Fruit fly (Drosophila melanogaster) whole organism, embryonic: Measurements from ENCODE around the gene CG8149.

Experiments
- Awh ChIP-seq: fragments of 200-800 bp; sonication (Bioruptor generic); IDR thresholded peaks from 2 replicates; pipeline ENCODE4, ENCODE4 v1.3.6; 2022; ENCODE audit warnings: missing biosample characterization, missing genetic modification characterization
- CG1024 ChIP-seq: fragments of 200-800 bp; sonication (Bioruptor generic); IDR thresholded peaks from 2 replicates; pipeline ENCODE4 v1.3.6; 2022; ENCODE audit warnings: missing biosample characterization, missing genetic modification characterization
- CG11398 ChIP-seq: fragments of 200-800 bp; sonication (Bioruptor generic); optimal IDR thresholded peaks from 2 replicates; lab custom pipeline; 2016; ENCODE audit warnings: missing biosample characterization, missing genetic modification characterization
- CG12071 ChIP-seq: fragments of 200-800 bp; sonication (Bioruptor generic); optimal IDR thresholded peaks from 3 replicates; lab custom pipeline; 2018; ENCODE audit warnings: missing biosample characterization, mild to moderate bottlenecking, missing genetic modification characterization
- CG12744 ChIP-seq: fragments of 200-800 bp; sonication (Bioruptor generic); optimal IDR thresholded peaks from 2 replicates; lab custom pipeline; 2016; ENCODE audit warnings: missing biosample characterization, missing genetic modification characterization
- CG12769 ChIP-seq: fragments of 200-800 bp; sonication (Bioruptor generic); optimal IDR thresholded peaks from 2 replicates; lab custom pipeline; 2019; ENCODE audit warnings: missing biosample characterization, mild to moderate bottlenecking, missing genetic modification characterization, moderate library complexity
- CG13624 ChIP-seq: fragments of 200-800 bp; sonication (Bioruptor generic); optimal IDR thresholded peaks from 2 replicates; lab custom pipeline; 2016; ENCODE audit warnings: missing biosample characterization, missing genetic modification characterization
- CG1647 ChIP-seq: fragments of 200-800 bp; sonication (Bioruptor generic); optimal IDR thresholded peaks from 3 replicates; lab custom pipeline; 2016; ENCODE audit warnings: missing biosample characterization, missing genetic modification characterization
- CG17361 ChIP-seq: fragments of 200-800 bp; sonication (Bioruptor generic); IDR thresholded peaks from 3 replicates; pipeline ENCODE4 v1.3.6; 2022; ENCODE audit warnings: missing biosample characterization, missing genetic modification characterization
- CG1792 ChIP-seq: fragments of 200-800 bp; sonication (Bioruptor generic); optimal IDR thresholded peaks from 2 replicates; lab custom pipeline; 2016; ENCODE audit warnings: missing biosample characterization, missing genetic modification characterization
- CG1832 ChIP-seq: fragments of 200-800 bp; sonication (Bioruptor generic); optimal IDR thresholded peaks from 2 replicates; lab custom pipeline; 2017; ENCODE audit warnings: missing biosample characterization, mild to moderate bottlenecking, missing genetic modification characterization, inconsistent platforms
- CG18764 ChIP-seq: fragments of 200-800 bp; sonication (Bioruptor generic); optimal IDR thresholded peaks from 3 replicates; lab custom pipeline; 2016; ENCODE audit warnings: missing biosample characterization, missing genetic modification characterization
- CG3065 ChIP-seq: fragments of 200-800 bp; sonication (Bioruptor generic); optimal IDR thresholded peaks from 2 replicates; lab custom pipeline; 2016; ENCODE audit warnings: missing biosample characterization, missing genetic modification characterization
- CG33213 ChIP-seq: fragments of 200-800 bp; sonication (Bioruptor generic); optimal IDR thresholded peaks from 3 replicates; lab custom pipeline; 2016; ENCODE audit warnings: missing biosample characterization, missing genetic modification characterization
- CG3838 ChIP-seq: fragments of 200-800 bp; sonication (Bioruptor generic); optimal IDR thresholded peaks from 3 replicates; lab custom pipeline; 2016; ENCODE audit warnings: missing biosample characterization, missing genetic modification characterization
- CG4282 ChIP-seq: fragments of 200-800 bp; sonication (Bioruptor generic); optimal IDR thresholded peaks from 2 replicates; lab custom pipeline; 2016; ENCODE audit warnings: missing biosample characterization, missing genetic modification characterization
- CG4617 ChIP-seq: fragments of 200-800 bp; sonication (Bioruptor generic); optimal IDR thresholded peaks from 3 replicates; lab custom pipeline; 2016; ENCODE audit warnings: missing biosample characterization, missing genetic modification characterization, borderline replicate concordance
- CG4820 ChIP-seq: fragments of 200-800 bp; sonication (Bioruptor generic); optimal IDR thresholded peaks from 3 replicates; lab custom pipeline; 2016; ENCODE audit warnings: missing biosample characterization, missing genetic modification characterization
- CG6683 ChIP-seq: fragments of 200-800 bp; sonication (Bioruptor generic); optimal IDR thresholded peaks from 2 replicates; lab custom pipeline; 2017; ENCODE audit warnings: missing biosample characterization, mild to moderate bottlenecking, missing genetic modification characterization, missing genetic modification reagents
- CG7556 ChIP-seq: fragments of 200-800 bp; sonication (Bioruptor generic); optimal IDR thresholded peaks from 2 replicates; lab custom pipeline; 2017; ENCODE audit warnings: missing biosample characterization, mild to moderate bottlenecking, missing genetic modification characterization
- CG7839 ChIP-seq: fragments of 200-800 bp; sonication (Bioruptor generic); optimal IDR thresholded peaks from 3 replicates; lab custom pipeline; 2018; ENCODE audit warnings: missing biosample characterization, mild to moderate bottlenecking, missing genetic modification characterization, moderate library complexity
- CG9727 ChIP-seq: fragments of 200-800 bp; sonication (Bioruptor generic); optimal IDR thresholded peaks from 3 replicates; lab custom pipeline; 2017; ENCODE audit warnings: missing biosample characterization, mild to moderate bottlenecking, missing genetic modification characterization
- CoRest ChIP-seq: fragments of 200-800 bp; sonication (Bioruptor generic); optimal IDR thresholded peaks from 3 replicates; lab custom pipeline; 2018; ENCODE audit warnings: missing biosample characterization, mild to moderate bottlenecking, missing genetic modification characterization, moderate library complexity
- Dbx ChIP-seq: fragments of 200-800 bp; sonication (Bioruptor generic); IDR thresholded peaks from 3 replicates; pipeline ENCODE4 v1.3.6; 2022; ENCODE audit warnings: missing biosample characterization, missing genetic modification characterization
- Dll ChIP-seq: fragments of 200-800 bp; sonication (Bioruptor generic); IDR thresholded peaks from 4 replicates; pipeline ENCODE4 v1.3.6; 2022; ENCODE audit warnings: missing biosample characterization, missing genetic modification characterization; ENCODE audit not compliant: partially characterized antibody
- Elba2 ChIP-seq: fragments of 200-800 bp; sonication (Bioruptor generic); optimal IDR thresholded peaks from 3 replicates; lab custom pipeline; 2016; ENCODE audit warnings: missing biosample characterization, missing genetic modification characterization
- Gsc ChIP-seq: fragments of 200-800 bp; sonication (Bioruptor generic); IDR thresholded peaks from 2 replicates; pipeline ENCODE4 v1.3.6; 2022; ENCODE audit warnings: missing biosample characterization, missing genetic modification characterization
- H15 ChIP-seq: fragments of 200-800 bp; sonication (Bioruptor generic); IDR thresholded peaks from 3 replicates; pipeline ENCODE4 v1.3.6; 2022; ENCODE audit warnings: missing biosample characterization, missing genetic modification characterization
- Hr51 ChIP-seq, 2 experiments: fragments of 200-800 bp; sonication (Bioruptor generic); optimal IDR thresholded peaks; 2 replicates in 1 of 2; 3 replicates in 1 of 2; lab custom pipeline; 2016 to 2018; ENCODE audit warnings: missing biosample characterization in 2 of 2, missing genetic modification characterization in 2 of 2, mild to moderate bottlenecking in 1 of 2, moderate library complexity in 1 of 2
- NC2β ChIP-seq: fragments of 200-800 bp; sonication (Bioruptor generic); optimal IDR thresholded peaks from 2 replicates; lab custom pipeline; 2016; ENCODE audit warnings: missing biosample characterization, missing genetic modification characterization
- PHDP ChIP-seq: fragments of 200-800 bp; sonication (Bioruptor generic); optimal IDR thresholded peaks from 3 replicates; lab custom pipeline; 2018; ENCODE audit warnings: missing biosample characterization, mild to moderate bottlenecking, missing genetic modification characterization, moderate library complexity
- Sin3A ChIP-seq: fragments of >200 bp; optimal IDR thresholded peaks from 2 replicates; lab custom pipeline; 2018
- Sry-δ ChIP-seq: fragments of 200-800 bp; sonication (Bioruptor generic); optimal IDR thresholded peaks from 2 replicates; lab custom pipeline; 2016; ENCODE audit warnings: missing biosample characterization, missing genetic modification characterization
- Stat92E ChIP-seq, 3 experiments: fragments of >200 bp in 2 of 3; fragments of 200-800 bp in 1 of 3; sonication (Bioruptor generic) in 1 of 3; optimal IDR thresholded peaks; 2 replicates each; lab custom pipeline; 2017 to 2019; ENCODE audit warnings: missing biosample characterization in 3 of 3, missing genetic modification characterization in 3 of 3, mild to moderate bottlenecking in 1 of 3, moderate library complexity in 1 of 3
- Trl ChIP-seq, 3 experiments: fragments of >200 bp in 2 of 3; fragments of 200-800 bp in 1 of 3; sonication (Bioruptor generic) in 1 of 3; optimal IDR thresholded peaks; 2 replicates in 1 of 3; 3 replicates in 2 of 3; lab custom pipeline; 2016 to 2017; ENCODE audit warnings: missing biosample characterization in 1 of 3, missing genetic modification characterization in 1 of 3
- Usf ChIP-seq: fragments of 200-800 bp; sonication (Bioruptor generic); optimal IDR thresholded peaks from 2 replicates; lab custom pipeline; 2017; ENCODE audit warnings: missing genotype, missing biosample characterization, missing genetic modification characterization
- ara ChIP-seq: fragments of 200-800 bp; sonication (Bioruptor generic); IDR thresholded peaks from 2 replicates; pipeline ENCODE4 v1.3.6; 2022; ENCODE audit warnings: missing biosample characterization, missing genetic modification characterization
- bsh ChIP-seq, 2 experiments: fragments of 200-800 bp; sonication (Bioruptor generic); optimal IDR thresholded peaks; 2 replicates each; lab custom pipeline; 2017 to 2018; ENCODE audit warnings: mild to moderate bottlenecking in 2 of 2, missing biosample characterization in 2 of 2, missing genetic modification characterization in 2 of 2, moderate library complexity in 1 of 2
- eyg ChIP-seq: fragments of 200-800 bp; sonication (Bioruptor generic); optimal IDR thresholded peaks from 3 replicates; lab custom pipeline; 2016; ENCODE audit warnings: missing biosample characterization, missing genetic modification characterization
- fu2 ChIP-seq: fragments of 200-800 bp; sonication (Bioruptor generic); optimal IDR thresholded peaks from 2 replicates; lab custom pipeline; 2016; ENCODE audit warnings: missing biosample characterization, missing genetic modification characterization
- gcm2 ChIP-seq: fragments of 200-800 bp; sonication (Bioruptor generic); optimal IDR thresholded peaks from 2 replicates; lab custom pipeline; 2016; ENCODE audit warnings: missing biosample characterization, missing genetic modification characterization
- grau ChIP-seq: fragments of 200-800 bp; optimal IDR thresholded peaks from 3 replicates; lab custom pipeline; 2019; ENCODE audit warnings: missing biosample characterization, mild to moderate bottlenecking, missing genetic modification characterization, moderate library complexity
- jumu ChIP-seq: fragments of 200-800 bp; sonication (Bioruptor generic); optimal IDR thresholded peaks from 3 replicates; lab custom pipeline; 2016; ENCODE audit warnings: missing biosample characterization, missing genetic modification characterization
- nerfin-1 ChIP-seq: fragments of 200-800 bp; sonication (Bioruptor generic); optimal IDR thresholded peaks from 3 replicates; lab custom pipeline; 2019; ENCODE audit warnings: missing biosample characterization, mild to moderate bottlenecking, missing genetic modification characterization, moderate library complexity
- nom ChIP-seq: fragments of 200-800 bp; sonication (Bioruptor generic); optimal IDR thresholded peaks from 2 replicates; lab custom pipeline; 2017; ENCODE audit warnings: missing biosample characterization, missing genetic modification characterization, mild to moderate bottlenecking, moderate library complexity, missing genetic modification reagents
- pros ChIP-seq: fragments of 200-800 bp; sonication (Bioruptor generic); optimal IDR thresholded peaks from 3 replicates; lab custom pipeline; 2019; ENCODE audit warnings: missing biosample characterization, mild to moderate bottlenecking, missing genetic modification characterization, moderate library complexity
- schlank ChIP-seq: fragments of 200-800 bp; sonication (Bioruptor generic); optimal IDR thresholded peaks from 2 replicates; lab custom pipeline; 2018; ENCODE audit warnings: missing biosample characterization, mild to moderate bottlenecking, missing genetic modification characterization
- twi ChIP-seq: fragments of 200-800 bp; optimal IDR thresholded peaks from 2 replicates; lab custom pipeline; 2019; ENCODE audit warnings: missing biosample characterization, mild to moderate bottlenecking, missing genetic modification characterization, moderate library complexity
- usp ChIP-seq: fragments of >200 bp; optimal IDR thresholded peaks from 2 replicates; lab custom pipeline; 2017; ENCODE audit warnings: missing biosample characterization, missing genetic modification characterization
- zf30C ChIP-seq: fragments of 200-800 bp; sonication (Bioruptor generic); optimal IDR thresholded peaks from 3 replicates; lab custom pipeline; 2018; ENCODE audit warnings: missing biosample characterization, mild to moderate bottlenecking, missing genetic modification characterization
- zfh2 ChIP-seq: fragments of 200-800 bp; sonication (Bioruptor generic); optimal IDR thresholded peaks from 2 replicates; lab custom pipeline; 2016; ENCODE audit warnings: missing biosample characterization, missing genetic modification characterization

The CG8149 gene

dm6 chr3R:9513052-9513420 lies 8.6 kb downstream of the CG8149 start, which contains the start of the genes Ras85D and Rlb1 (continued):
- no peak for TF ChIP-seq Awh (GFP tag; lab: Robert Waterston, UW)
- peak; percentile 35 for TF ChIP-seq CG6683
- TF ChIP-seq CG17361 (GFP tag; lab: Robert Waterston, UW), result no peak
- TF ChIP-seq usp (GFP tag; lab: Kevin White, UChicago), result no peak
- peak; percentile 23 for TF ChIP-seq CG12744 (GFP tag; lab: Kevin White, UChicago)
- no peak for TF ChIP-seq CG12071 (GFP tag; lab: Kevin White, UChicago)
- peak; percentile 62 for TF ChIP-seq twi
- peak; percentile 14 for TF ChIP-seq Usf (GFP tag; lab: Kevin White, UChicago)
- no peak for TF ChIP-seq nom (GFP tag; lab: Kevin White, UChicago)
- peak; percentile 17 for TF ChIP-seq Elba2 (GFP tag; lab: Kevin White, UChicago)
- no peak for TF ChIP-seq Gsc (GFP tag; lab: Robert Waterston, UW)
- TF ChIP-seq ara (GFP tag; lab: Robert Waterston, UW), result no peak
- peak; percentile 38 for TF ChIP-seq CG11398 (GFP tag; lab: Kevin White, UChicago)
- peak; percentile 75 for TF ChIP-seq CG33213 (GFP tag; lab: Kevin White, UChicago)
- peak; percentile 70 for TF ChIP-seq CG9727 (GFP tag; lab: Kevin White, UChicago)
- TF ChIP-seq Sry-δ, result peak; percentile 99
- TF ChIP-seq CG18764, result peak; percentile 57
- TF ChIP-seq gcm2, result peak; percentile 19
- peak; percentile 86 for TF ChIP-seq CG13624
- no peak for TF ChIP-seq Trl (optimal IDR thresholded peaks at IDR 0.05; lab: Kevin White, UChicago)
- TF ChIP-seq Trl (GFP tag; optimal IDR thresholded peaks at IDR 0.05; lab: Kevin White, UChicago), result peak; percentile 73
- peak; percentile 76 for TF ChIP-seq CG3065 (GFP tag; lab: Kevin White, UChicago)
- TF ChIP-seq CG7839 (tag; lab: Kevin White, UChicago), result no peak
- no peak for TF ChIP-seq Dll (GFP tag; lab: Robert Waterston, UW)
- TF ChIP-seq zf30C, result no peak
- TF ChIP-seq pros, result no peak
- TF ChIP-seq jumu, result peak; percentile 83
- peak; percentile 74 for TF ChIP-seq CG12769 (tag; lab: Kevin White, UChicago)
- peak; percentile 37 for TF ChIP-seq CG7556 (GFP tag; lab: Kevin White, UChicago)
- TF ChIP-seq bsh (GFP tag; optimal IDR thresholded peaks at IDR 0.05; lab: Kevin White, UChicago), result peak in 1 of 2 experiments; percentile 56
- TF ChIP-seq eyg (GFP tag; lab: Kevin White, UChicago), result peak; percentile 42
- TF ChIP-seq CG4617, result peak; percentile 96
- peak; percentile 73 for TF ChIP-seq grau (tag; lab: Kevin White, UChicago)
- peak; percentile 98 for TF ChIP-seq Sin3A (lab: Kevin White, UChicago)
- peak in 1 of 2 experiments; percentile 88 for TF ChIP-seq Hr51 (GFP tag; optimal IDR thresholded peaks at IDR 0.05; lab: Kevin White, UChicago)
- TF ChIP-seq CG1832 (GFP tag; lab: Kevin White, UChicago), result no peak
- TF ChIP-seq fu2 (GFP tag; lab: Kevin White, UChicago), result peak; percentile 77
- peak in 1 of 3 experiments; percentile 53 for TF ChIP-seq Stat92E (GFP tag; optimal IDR thresholded peaks at IDR 0.05; lab: Kevin White, UChicago)
- peak; percentile 76 for TF ChIP-seq NC2β (GFP tag; lab: Kevin White, UChicago)
- peak; percentile 61 for TF ChIP-seq CG3838 (GFP tag; lab: Kevin White, UChicago)
- peak; percentile 91 for TF ChIP-seq zfh2 (GFP tag; lab: Kevin White, UChicago)
- TF ChIP-seq CG1792, result peak; percentile 42
- peak; percentile 61 for TF ChIP-seq CG4820 (GFP tag; lab: Kevin White, UChicago)
- peak; percentile 51 for TF ChIP-seq schlank (tag; lab: Kevin White, UChicago)
- TF ChIP-seq CG1024 (GFP tag; lab: Robert Waterston, UW), result no peak
- no peak for TF ChIP-seq H15 (GFP tag; lab: Robert Waterston, UW)
- no peak for TF ChIP-seq Dbx (GFP tag; lab: Robert Waterston, UW)
- TF ChIP-seq CG4282 (GFP tag; lab: Kevin White, UChicago), result peak; percentile 68
- peak; percentile 79 for TF ChIP-seq CoRest (tag; lab: Kevin White, UChicago)
- TF ChIP-seq PHDP (tag; lab: Kevin White, UChicago), result peak; percentile 56
- TF ChIP-seq nerfin-1 (tag; lab: Kevin White, UChicago), result peak; percentile 51
- TF ChIP-seq CG1647 (GFP tag; lab: Kevin White, UChicago), result peak; percentile 80
